Worm (Caenorhabditis elegans) whole organism, L1 larva: Measurements from ENCODE around the gene hecw-1.

Experiments
- C16A3.4 ChIP-seq: fragments of 150-350 bp; optimal IDR thresholded peaks from 2 replicates; lab custom pipeline; 2014; ENCODE audit warnings: missing biosample characterization, missing genetic modification characterization
- C34B4.2 ChIP-seq: sonication (generic microtip); optimal IDR thresholded peaks from 2 replicates; lab custom pipeline; 2017; ENCODE audit warnings: mild to moderate bottlenecking, missing genetic modification characterization, missing compliant biosample characterization
- aha-1 ChIP-seq: fragments of 150-350 bp; optimal IDR thresholded peaks from 2 replicates; lab custom pipeline; 2014; ENCODE audit warnings: missing biosample characterization, missing genetic modification characterization
- aly-2 ChIP-seq: fragments of 150-350 bp; optimal IDR thresholded peaks from 2 replicates; lab custom pipeline; 2014; ENCODE audit warnings: missing biosample characterization, missing genetic modification characterization
- ama-1 ChIP-seq: fragments of 150-350 bp; optimal IDR thresholded peaks from 2 replicates; lab custom pipeline; 2014
- blmp-1 ChIP-seq: fragments of 150-350 bp; optimal IDR thresholded peaks from 2 replicates; lab custom pipeline; 2014; ENCODE audit warnings: missing biosample characterization, missing genetic modification characterization
- ceh-63 ChIP-seq: fragments of 200-800 bp; sonication (Bioruptor generic); optimal IDR thresholded peaks from 2 replicates; lab custom pipeline; 2018; ENCODE audit warnings: mild to moderate bottlenecking, missing genetic modification characterization, missing compliant biosample characterization
- ceh-8 ChIP-seq: fragments of 200-800 bp; sonication (Bioruptor generic); optimal IDR thresholded peaks from 2 replicates; lab custom pipeline; 2018; ENCODE audit warnings: mild to moderate bottlenecking, missing genetic modification characterization, moderate library complexity, missing compliant biosample characterization
- ceh-88 ChIP-seq: fragments of 200-800 bp; sonication (Bioruptor generic); IDR thresholded peaks from 2 replicates; pipeline ENCODE4 v1.3.6; 2022; ENCODE audit warnings: missing genetic modification characterization, missing compliant biosample characterization
- ceh-90 ChIP-seq: sonication (generic microtip); optimal IDR thresholded peaks from 2 replicates; lab custom pipeline; 2016; ENCODE audit warnings: missing genetic modification characterization, missing compliant biosample characterization
- dpl-1 ChIP-seq, 3 experiments: fragments of 150-350 bp in 2 of 3; sonication (generic microtip) in 1 of 3; optimal IDR thresholded peaks; 2 replicates each; lab custom pipeline; 2014 to 2017; ENCODE audit warnings: missing biosample characterization in 3 of 3, missing genetic modification characterization in 3 of 3, missing genetic modification reagents in 3 of 3
- efl-1 ChIP-seq, 4 experiments: fragments of 150-350 bp; optimal IDR thresholded peaks in 3 of 4; peaks in 1 of 4; 1 replicate in 1 of 4; 2 replicates in 3 of 4; lab custom pipeline; 2014; ENCODE audit warnings: missing biosample characterization in 2 of 4, missing genetic modification characterization in 2 of 4, missing genetic modification reagents in 2 of 4
- egl-13 ChIP-seq: sonication (generic microtip); optimal IDR thresholded peaks from 2 replicates; lab custom pipeline; 2016; ENCODE audit warnings: missing genotype, missing genetic modification reagents, missing genetic modification characterization, missing compliant biosample characterization
- elt-2 ChIP-seq: sonication (generic microtip); optimal IDR thresholded peaks from 2 replicates; lab custom pipeline; 2016; ENCODE audit warnings: missing genetic modification characterization, mild to moderate bottlenecking, inconsistent platforms, missing compliant biosample characterization, missing genetic modification reagents
- fkh-4 ChIP-seq: sonication (generic microtip); optimal IDR thresholded peaks from 2 replicates; lab custom pipeline; 2016; ENCODE audit warnings: missing compliant biosample characterization, missing genetic modification characterization, borderline replicate concordance
- hpl-2 ChIP-seq: fragments of 150-350 bp; optimal IDR thresholded peaks from 2 replicates; lab custom pipeline; 2014; ENCODE audit warnings: missing biosample characterization, missing genetic modification reagents, missing genetic modification characterization
- irx-1 ChIP-seq: sonication (generic microtip); optimal IDR thresholded peaks from 2 replicates; lab custom pipeline; 2016; ENCODE audit warnings: missing genetic modification characterization, missing compliant biosample characterization
- isw-1 ChIP-seq: fragments of 200-800 bp; sonication (Bioruptor generic); IDR thresholded peaks from 2 replicates; pipeline ENCODE4 v1.3.6; 2022; ENCODE audit warnings: missing genetic modification characterization, missing compliant biosample characterization
- jun-1 ChIP-seq: fragments of 150-350 bp; optimal IDR thresholded peaks from 2 replicates; lab custom pipeline; 2014; ENCODE audit warnings: missing biosample characterization, missing genetic modification reagents, missing genetic modification characterization
- lin-13 ChIP-seq: fragments of 150-350 bp; optimal IDR thresholded peaks from 2 replicates; lab custom pipeline; 2014; ENCODE audit warnings: missing biosample characterization, missing genetic modification reagents, missing genetic modification characterization
- lin-35 ChIP-seq, 2 experiments: fragments of 150-350 bp; optimal IDR thresholded peaks; 2 replicates each; lab custom pipeline; 2014; ENCODE audit warnings: missing biosample characterization in 2 of 2, missing genetic modification characterization in 2 of 2, missing genetic modification reagents in 2 of 2
- lin-39 ChIP-seq: fragments of 150-350 bp; optimal IDR thresholded peaks from 2 replicates; lab custom pipeline; 2014; ENCODE audit warnings: missing biosample characterization, missing genetic modification reagents, missing genetic modification characterization
- lsy-2 ChIP-seq, 2 experiments: fragments of 150-350 bp; optimal IDR thresholded peaks; 2 replicates each; lab custom pipeline; 2014; ENCODE audit warnings: missing biosample characterization in 2 of 2, missing genetic modification characterization in 2 of 2
- mab-9 ChIP-seq: fragments of 200-800 bp; sonication (Bioruptor generic); IDR thresholded peaks from 2 replicates; pipeline ENCODE4 v1.3.6; 2022; ENCODE audit warnings: missing genetic modification reagents, missing genetic modification characterization, missing compliant biosample characterization
- mdl-1 ChIP-seq, 2 experiments: fragments of 150-350 bp; optimal IDR thresholded peaks; 2 replicates each; lab custom pipeline; 2014 to 2017; ENCODE audit warnings: missing biosample characterization in 2 of 2, missing genetic modification characterization in 2 of 2, inconsistent platforms in 1 of 2
- mef-2 ChIP-seq: fragments of 150-350 bp; optimal IDR thresholded peaks from 2 replicates; lab custom pipeline; 2014; ENCODE audit warnings: missing biosample characterization, missing genetic modification characterization
- mep-1 ChIP-seq: fragments of 150-350 bp; optimal IDR thresholded peaks from 2 replicates; lab custom pipeline; 2014; ENCODE audit warnings: missing biosample characterization, missing genetic modification characterization
- nhr-11 ChIP-seq: fragments of 150-350 bp; optimal IDR thresholded peaks from 2 replicates; lab custom pipeline; 2014; ENCODE audit warnings: missing biosample characterization, missing genetic modification characterization
- nhr-12 ChIP-seq: sonication (generic microtip); optimal IDR thresholded peaks from 2 replicates; lab custom pipeline; 2017; ENCODE audit warnings: missing biosample characterization, missing genetic modification characterization
- nhr-19 ChIP-seq: fragments of 200-800 bp; sonication (Bioruptor generic); conservative IDR thresholded peaks from 2 replicates; pipeline ENCODE4 v1.3.6; 2022; ENCODE audit warnings: missing genetic modification characterization, missing compliant biosample characterization
- nhr-20 ChIP-seq: sonication (generic microtip); optimal IDR thresholded peaks from 2 replicates; lab custom pipeline; 2016; ENCODE audit warnings: mild to moderate bottlenecking, missing genetic modification characterization, missing compliant biosample characterization
- nhr-237 ChIP-seq: fragments of 150-350 bp; optimal IDR thresholded peaks from 2 replicates; lab custom pipeline; 2014; ENCODE audit warnings: missing biosample characterization, missing genetic modification characterization
- nhr-71 ChIP-seq: sonication (generic microtip); optimal IDR thresholded peaks from 2 replicates; lab custom pipeline; 2016; ENCODE audit warnings: mild to moderate bottlenecking, missing genetic modification characterization, moderate library complexity, missing compliant biosample characterization
- pag-3 ChIP-seq: sonication (generic microtip); optimal IDR thresholded peaks from 2 replicates; lab custom pipeline; 2017; ENCODE audit warnings: missing genetic modification characterization, mild to moderate bottlenecking, missing compliant biosample characterization, antibody characterized with exemption, borderline replicate concordance; ENCODE audit not compliant: insufficient read depth
- pqm-1 ChIP-seq: sonication (generic microtip); optimal IDR thresholded peaks from 3 replicates; lab custom pipeline; 2017; ENCODE audit warnings: missing biosample characterization, missing genetic modification characterization
- snpc-4 ChIP-seq: fragments of 150-350 bp; optimal IDR thresholded peaks from 2 replicates; lab custom pipeline; 2014; ENCODE audit warnings: missing biosample characterization, missing genetic modification characterization
- snu-23 ChIP-seq: sonication (generic microtip); optimal IDR thresholded peaks from 2 replicates; lab custom pipeline; 2016; ENCODE audit warnings: missing genetic modification characterization, missing compliant biosample characterization
- sox-4 ChIP-seq: sonication (generic microtip); optimal IDR thresholded peaks from 2 replicates; lab custom pipeline; 2016; ENCODE audit warnings: missing genetic modification characterization, missing compliant biosample characterization
- sptf-1 ChIP-seq: fragments of 150-350 bp; optimal IDR thresholded peaks from 2 replicates; lab custom pipeline; 2014; ENCODE audit warnings: missing biosample characterization, missing genetic modification characterization
- sup-37 ChIP-seq: fragments of 200-800 bp; sonication (Bioruptor generic); optimal IDR thresholded peaks from 2 replicates; lab custom pipeline; 2018; ENCODE audit warnings: mild to moderate bottlenecking, missing genetic modification characterization, missing compliant biosample characterization
- swsn-7 ChIP-seq: sonication (generic microtip); optimal IDR thresholded peaks from 2 replicates; lab custom pipeline; 2016; ENCODE audit warnings: missing genetic modification characterization, missing compliant biosample characterization
- tlp-1 ChIP-seq: fragments of 150-350 bp; optimal IDR thresholded peaks from 2 replicates; lab custom pipeline; 2014; ENCODE audit warnings: missing biosample characterization, missing genetic modification characterization
- unc-130 ChIP-seq: fragments of 150-350 bp; optimal IDR thresholded peaks from 2 replicates; lab custom pipeline; 2017; ENCODE audit warnings: missing biosample characterization, missing genetic modification characterization, inconsistent platforms
- unc-30 ChIP-seq: sonication (generic microtip); optimal IDR thresholded peaks from 2 replicates; lab custom pipeline; 2017; ENCODE audit warnings: missing biosample characterization, missing genetic modification characterization
- unc-98 ChIP-seq: fragments of 200-800 bp; sonication (Bioruptor generic); IDR thresholded peaks from 2 replicates; pipeline ENCODE4 v1.3.6; 2022; ENCODE audit warnings: missing genetic modification characterization, missing compliant biosample characterization
- vab-15 ChIP-seq: sonication (generic microtip); optimal IDR thresholded peaks from 2 replicates; lab custom pipeline; 2017; ENCODE audit warnings: missing genotype, mild to moderate bottlenecking, missing genetic modification characterization, missing compliant biosample characterization
- xbp-1 ChIP-seq: sonication (generic microtip); optimal IDR thresholded peaks from 2 replicates; lab custom pipeline; 2016; ENCODE audit warnings: missing genetic modification characterization, missing compliant biosample characterization
- zag-1 ChIP-seq: fragments of 150-350 bp; optimal IDR thresholded peaks from 2 replicates; lab custom pipeline; 2014; ENCODE audit warnings: missing biosample characterization, missing genetic modification characterization
- zip-4 ChIP-seq: fragments of 200-800 bp; sonication (Bioruptor generic); optimal IDR thresholded peaks from 2 replicates; lab custom pipeline; 2018; ENCODE audit warnings: mild to moderate bottlenecking, missing genetic modification characterization, moderate library complexity, missing compliant biosample characterization
- ztf-11 ChIP-seq, 2 experiments: sonication (generic microtip); optimal IDR thresholded peaks; 2 replicates each; lab custom pipeline; 2016 to 2017; ENCODE audit warnings: missing genetic modification characterization in 2 of 2, missing biosample characterization in 1 of 2, missing compliant biosample characterization in 1 of 2

Gene hecw-1

ce11 chrIII:3405535-3405934, 15.8 kb upstream of the hecw-1 start, which contains the start of gene golg-4:
golg-4 (plus strand) TSS chrIII:3405568.
- no peak for TF ChIP-seq unc-98
- no peak for TF ChIP-seq efl-1 (optimal IDR thresholded peaks at IDR 0.05; lab: Kevin White, UChicago)
- TF ChIP-seq efl-1 (GFP tag; optimal IDR thresholded peaks at IDR 0.05 in 1 of 2; lab: Kevin White, UChicago): peak in 1 of 2 experiments; percentile 33

ce11 chrIII:3404354-3404913, 14.7 kb upstream of the hecw-1 start, which contains the start of the genes npp-9 and F59A2.5:
npp-9 (minus strand) TSS chrIII:3404479.
F59A2.5 (plus strand) TSS chrIII:3404863.
- TF ChIP-seq mab-9 (GFP tag; lab: Robert Waterston, UW) (no peak), mep-1 (tag; lab: Kevin White, UChicago) (peak; percentile 39), egl-13 (tag; lab: Kevin White, UChicago) (no peak), elt-2 (tag; lab: Kevin White, UChicago) (no peak), pqm-1 (tag; lab: Kevin White, UChicago) (no peak), sptf-1 (tag; lab: Kevin White, UChicago) (no peak), lsy-2 (tag; optimal IDR thresholded peaks at IDR 0.05; lab: Kevin White, UChicago) (peak; percentile 55 to 76), nhr-11 (tag; lab: Kevin White, UChicago) (no peak), isw-1 (GFP tag; lab: Robert Waterston, UW) (peak; percentile 56), aly-2 (tag; lab: Kevin White, UChicago) (no peak), unc-98 (no peak), sup-37 (GFP tag; lab: Kevin White, UChicago) (no peak), zag-1 (no peak), nhr-20 (tag; lab: Kevin White, UChicago) (no peak), efl-1 (optimal IDR thresholded peaks at IDR 0.05; lab: Kevin White, UChicago) (peak; percentile 71 to 74), efl-1 (GFP tag; optimal IDR thresholded peaks at IDR 0.05 in 1 of 2; lab: Kevin White, UChicago) (peak; percentile 75 to 96), snpc-4 (no peak), nhr-12 (no peak), irx-1 (tag; lab: Kevin White, UChicago) (no peak), lin-35 (GFP tag; optimal IDR thresholded peaks at IDR 0.05; lab: Kevin White, UChicago) (peak; percentile 65 to 85), C34B4.2 (tag; lab: Kevin White, UChicago) (no peak), aha-1 (tag; lab: Kevin White, UChicago) (no peak), ceh-88 (no peak), pag-3 (no peak), blmp-1 (tag; lab: Kevin White, UChicago) (peak; percentile 40), tlp-1 (tag; lab: Kevin White, UChicago) (no peak), lin-39 (tag; lab: Kevin White, UChicago) (peak; percentile 6), snu-23 (GFP tag; lab: Kevin White, UChicago) (peak; percentile 59), xbp-1 (tag; lab: Kevin White, UChicago) (peak; percentile 31), ceh-90 (tag; lab: Kevin White, UChicago) (no peak), nhr-237 (tag; lab: Kevin White, UChicago) (no peak), mef-2 (tag; lab: Kevin White, UChicago) (no peak), swsn-7 (tag; lab: Kevin White, UChicago) (peak; percentile 15), mdl-1 (tag; optimal IDR thresholded peaks at IDR 0.05; lab: Kevin White, UChicago) (peak in 1 of 2 experiments; percentile 12), sox-4 (tag; lab: Kevin White, UChicago) (no peak), ceh-63 (no peak), fkh-4 (no peak), ama-1 (lab: Kevin White, UChicago) (no peak), unc-130 (tag; lab: Kevin White, UChicago) (no peak), C16A3.4 (no peak), ztf-11 (tag; optimal IDR thresholded peaks at IDR 0.05; lab: Kevin White, UChicago) (no peak), jun-1 (tag; lab: Kevin White, UChicago) (peak; percentile 46), dpl-1 (GFP tag; optimal IDR thresholded peaks at IDR 0.05; lab: Kevin White, UChicago) (peak; percentile 69 to 81 (median 72)), nhr-71 (tag; lab: Kevin White, UChicago) (peak; percentile 27), ceh-8 (GFP tag; lab: Kevin White, UChicago) (no peak), hpl-2 (GFP tag; lab: Kevin White, UChicago) (no peak), nhr-19 (GFP tag; lab: Robert Waterston, UW) (peak; percentile 34), zip-4 (GFP tag; lab: Kevin White, UChicago) (no peak), lin-13 (GFP tag; lab: Kevin White, UChicago) (peak; percentile 31), vab-15 (no peak), unc-30 (tag; lab: Kevin White, UChicago) (no peak)
